Worm (Caenorhabditis elegans) whole organism, L4 larva: Measurements from ENCODE around the gene ZK418.13.

Experiments
- F10B5.3 ChIP-seq: sonication (generic microtip); optimal IDR thresholded peaks from 2 replicates; lab custom pipeline; 2016; ENCODE audit warnings: mild to moderate bottlenecking, missing genetic modification characterization, missing compliant biosample characterization
- F37D6.2 ChIP-seq: sonication (generic microtip); optimal IDR thresholded peaks from 2 replicates; lab custom pipeline; 2016; ENCODE audit warnings: mild to moderate bottlenecking, missing genetic modification characterization, missing compliant biosample characterization
- F44E2.7 ChIP-seq: fragments of 200-800 bp; sonication (Bioruptor generic); IDR thresholded peaks from 2 replicates; pipeline ENCODE4 v2.1.2; 2022; ENCODE audit warnings: missing genetic modification characterization, missing compliant biosample characterization
- Y48G9A.11 ChIP-seq: fragments of 200-800 bp; sonication (Bioruptor generic); IDR thresholded peaks from 2 replicates; pipeline ENCODE4 v1.3.6; 2022; ENCODE audit warnings: missing genetic modification reagents, missing genetic modification characterization, missing compliant biosample characterization
- Y5F2A.4 ChIP-seq: fragments of 200-800 bp; sonication (Bioruptor generic); optimal IDR thresholded peaks from 2 replicates; lab custom pipeline; 2018; ENCODE audit warnings: mild to moderate bottlenecking, missing genetic modification characterization, missing compliant biosample characterization
- Y75B8A.6 ChIP-seq: fragments of 200-800 bp; sonication (Bioruptor generic); IDR thresholded peaks from 2 replicates; pipeline ENCODE4 v1.3.6; 2022; ENCODE audit warnings: missing genetic modification reagents, missing genetic modification characterization, missing compliant biosample characterization
- aha-1 ChIP-seq: fragments of 150-350 bp; peaks from one replicate; lab custom pipeline; 2014; ENCODE audit warnings: missing biosample characterization, missing genetic modification characterization
- aly-2 ChIP-seq: sonication (generic microtip); optimal IDR thresholded peaks from 2 replicates; lab custom pipeline; 2018; ENCODE audit warnings: missing biosample characterization, missing genetic modification characterization
- ama-1 ChIP-seq: fragments of 150-350 bp; optimal IDR thresholded peaks from 2 replicates; lab custom pipeline; 2014; ENCODE audit warnings: inconsistent platforms, mixed read lengths
- arid-1 ChIP-seq: fragments of 200-800 bp; sonication (Bioruptor generic); conservative IDR thresholded peaks from 2 replicates; pipeline ENCODE4 v1.3.6; 2022; ENCODE audit warnings: missing genetic modification reagents, missing genetic modification characterization, missing compliant biosample characterization
- ceh-28 ChIP-seq: fragments of 150-350 bp; optimal IDR thresholded peaks from 2 replicates; lab custom pipeline; 2014; ENCODE audit warnings: missing biosample characterization, missing genetic modification reagents, missing genetic modification characterization
- ceh-62 ChIP-seq: sonication (generic microtip); optimal IDR thresholded peaks from 2 replicates; lab custom pipeline; 2017; ENCODE audit warnings: missing biosample characterization, missing genetic modification characterization
- ces-1 ChIP-seq: fragments of 150-350 bp; sonication (generic microtip); optimal IDR thresholded peaks from 4 replicates; lab custom pipeline; 2014; ENCODE audit warnings: missing biosample characterization, missing genetic modification reagents, missing genetic modification characterization
- daf-16 ChIP-seq, 3 experiments: sonication (generic microtip); optimal IDR thresholded peaks; 2 replicates each; lab custom pipeline; 2016 to 2017; ENCODE audit warnings: missing genetic modification characterization in 3 of 3, missing genetic modification reagents in 3 of 3, mild to moderate bottlenecking in 2 of 3, missing compliant biosample characterization in 2 of 3, missing biosample characterization in 1 of 3, moderate library complexity in 1 of 3
- daf-19 ChIP-seq: fragments of 200-800 bp; sonication (Bioruptor generic); conservative IDR thresholded peaks from 2 replicates; pipeline ENCODE4 v1.3.6; 2022; ENCODE audit warnings: missing genetic modification characterization, missing compliant biosample characterization
- dmd-6 ChIP-seq: fragments of 200-800 bp; sonication (Bioruptor generic); IDR thresholded peaks from 2 replicates; pipeline ENCODE4 v1.3.6; 2022; ENCODE audit warnings: missing genetic modification reagents, missing genetic modification characterization, missing compliant biosample characterization
- dmd-8 ChIP-seq: fragments of 200-800 bp; sonication (Bioruptor generic); IDR thresholded peaks from 2 replicates; pipeline ENCODE4 v1.3.6; 2022; ENCODE audit warnings: missing genetic modification characterization, missing compliant biosample characterization
- dmd-9 ChIP-seq: fragments of 200-800 bp; sonication (Bioruptor generic); IDR thresholded peaks from 2 replicates; pipeline ENCODE4 v1.3.6; 2022; ENCODE audit warnings: missing genetic modification reagents, missing genetic modification characterization, missing compliant biosample characterization
- egl-43 ChIP-seq: fragments of 200-800 bp; sonication (Bioruptor generic); IDR thresholded peaks from 2 replicates; pipeline ENCODE4 v1.3.6; 2022; ENCODE audit warnings: missing genetic modification reagents, missing genetic modification characterization, missing compliant biosample characterization
- fos-1 ChIP-seq: fragments of 150-350 bp; optimal IDR thresholded peaks from 2 replicates; lab custom pipeline; 2014; ENCODE audit warnings: missing biosample characterization, missing genetic modification characterization
- hif-1 ChIP-seq, 2 experiments: sonication (generic microtip); optimal IDR thresholded peaks; 2 replicates each; lab custom pipeline; 2016 to 2017; ENCODE audit warnings: missing compliant biosample characterization in 2 of 2, missing genetic modification characterization in 2 of 2, missing genetic modification reagents in 2 of 2, missing genotype in 2 of 2, mild to moderate bottlenecking in 1 of 2
- lin-1 ChIP-seq: fragments of 200-800 bp; sonication (Bioruptor generic); IDR thresholded peaks from 2 replicates; pipeline ENCODE4 v1.3.6; 2022; ENCODE audit warnings: missing genetic modification reagents, missing genetic modification characterization, missing compliant biosample characterization
- lin-15B ChIP-seq: fragments of 150-350 bp; sonication (generic microtip); optimal IDR thresholded peaks from 3 replicates; lab custom pipeline; 2014; ENCODE audit warnings: missing biosample characterization, missing genetic modification characterization
- lin-29 ChIP-seq: fragments of 200-800 bp; sonication (Bioruptor generic); IDR thresholded peaks from 2 replicates; pipeline ENCODE4 v1.3.6; 2022; ENCODE audit warnings: missing genetic modification reagents, missing genetic modification characterization, missing compliant biosample characterization
- lin-38 ChIP-seq: fragments of 200-800 bp; sonication (Bioruptor generic); IDR thresholded peaks from 2 replicates; pipeline ENCODE4 v1.3.6; 2022; ENCODE audit warnings: missing genetic modification reagents, missing genetic modification characterization, missing compliant biosample characterization
- lsy-2 ChIP-seq, 2 experiments: fragments of 150-350 bp in 1 of 2; sonication (generic microtip) in 1 of 2; optimal IDR thresholded peaks; 2 replicates each; lab custom pipeline; 2014 to 2017; ENCODE audit warnings: missing biosample characterization in 2 of 2, missing genetic modification characterization in 2 of 2
- madf-5 ChIP-seq, 2 experiments: fragments of 200-800 bp; sonication (Bioruptor generic); IDR thresholded peaks; 2 replicates each; pipeline ENCODE4 v1.3.6; 2022; ENCODE audit warnings: missing compliant biosample characterization in 2 of 2, missing genetic modification characterization in 2 of 2
- mxl-2 ChIP-seq: fragments of 200-800 bp; sonication (Bioruptor generic); conservative IDR thresholded peaks from 2 replicates; pipeline ENCODE4 v1.3.6; 2022; ENCODE audit warnings: missing genetic modification reagents, missing genetic modification characterization, missing compliant biosample characterization
- mxl-3 ChIP-seq: fragments of 200-800 bp; sonication (Bioruptor generic); optimal IDR thresholded peaks from 2 replicates; lab custom pipeline; 2018; ENCODE audit warnings: mild to moderate bottlenecking, missing genetic modification characterization, missing compliant biosample characterization
- nhr-11 ChIP-seq: fragments of 150-350 bp; optimal IDR thresholded peaks from 2 replicates; lab custom pipeline; 2014; ENCODE audit warnings: missing biosample characterization, missing genetic modification characterization
- nhr-48 ChIP-seq: sonication (generic microtip); optimal IDR thresholded peaks from 2 replicates; lab custom pipeline; 2016; ENCODE audit warnings: mild to moderate bottlenecking, missing genetic modification characterization, missing compliant biosample characterization
- nhr-6 ChIP-seq: fragments of 150-350 bp; optimal IDR thresholded peaks from 2 replicates; lab custom pipeline; 2014; ENCODE audit warnings: missing biosample characterization, missing genetic modification characterization
- nhr-77 ChIP-seq: fragments of 150-350 bp; optimal IDR thresholded peaks from 2 replicates; lab custom pipeline; 2014; ENCODE audit warnings: missing biosample characterization, missing genetic modification characterization
- php-3 ChIP-seq: fragments of 200-800 bp; sonication (Bioruptor generic); IDR thresholded peaks from 2 replicates; pipeline ENCODE4 v1.3.6; 2022; ENCODE audit warnings: missing genetic modification reagents, missing genetic modification characterization, missing compliant biosample characterization
- saeg-2 ChIP-seq: fragments of 200-800 bp; sonication (Bioruptor generic); IDR thresholded peaks from 2 replicates; pipeline ENCODE4 v1.3.6; 2022; ENCODE audit warnings: missing genetic modification reagents, missing genetic modification characterization, missing compliant biosample characterization
- sdz-12 ChIP-seq: fragments of 200-800 bp; sonication (Bioruptor generic); optimal IDR thresholded peaks from 2 replicates; lab custom pipeline; 2018; ENCODE audit warnings: mild to moderate bottlenecking, missing genetic modification characterization, missing compliant biosample characterization
- skn-1 ChIP-seq: fragments of 150-350 bp; optimal IDR thresholded peaks from 2 replicates; lab custom pipeline; 2014; ENCODE audit warnings: missing biosample characterization, missing genetic modification characterization
- snpc-4 ChIP-seq: fragments of 150-350 bp; optimal IDR thresholded peaks from 2 replicates; lab custom pipeline; 2014; ENCODE audit warnings: missing biosample characterization, missing genetic modification characterization
- unc-130 ChIP-seq: sonication (generic microtip); optimal IDR thresholded peaks from 2 replicates; lab custom pipeline; 2016; ENCODE audit warnings: missing genetic modification reagents, missing genetic modification characterization, missing compliant biosample characterization
- zfp-2 ChIP-seq: sonication (generic microtip); optimal IDR thresholded peaks from 2 replicates; lab custom pipeline; 2016; ENCODE audit warnings: mild to moderate bottlenecking, missing genetic modification characterization, missing compliant biosample characterization
- ztf-11 ChIP-seq: fragments of 150-350 bp; optimal IDR thresholded peaks from 2 replicates; lab custom pipeline; 2014; ENCODE audit warnings: missing biosample characterization, missing genetic modification characterization

ZK418.13 gene

DNA sequence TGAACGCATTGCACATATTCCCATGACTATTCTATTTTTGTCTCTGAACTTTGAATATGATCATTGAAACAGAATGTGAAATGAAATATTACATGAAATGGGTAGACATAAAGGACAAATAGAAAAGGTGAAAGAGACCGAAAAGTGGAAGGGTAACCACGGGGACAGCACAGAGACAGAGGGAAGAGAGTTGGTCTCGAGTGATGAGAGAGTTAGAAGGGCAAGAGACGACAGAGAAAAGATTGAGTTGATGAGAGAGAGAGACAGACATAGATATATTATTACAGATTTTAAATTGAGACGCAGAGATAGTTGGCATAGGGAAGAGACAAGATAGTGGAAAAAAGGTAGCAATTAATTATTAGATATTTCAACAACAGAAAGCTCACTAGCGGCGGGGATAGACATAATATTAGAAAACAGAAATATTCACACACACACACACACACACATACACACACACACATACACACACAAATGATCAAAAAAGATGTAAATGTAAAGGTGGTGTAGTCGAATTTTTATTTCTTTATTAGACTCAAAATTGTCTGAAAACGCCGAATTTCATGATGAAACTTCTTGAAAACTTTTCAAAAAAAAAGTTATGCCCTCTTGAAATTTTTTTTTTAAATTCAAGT lies 40.4 kb upstream of the ZK418.13 start (continued):
- TF ChIP-seq mxl-2 (no peak), unc-130 (no peak), zfp-2 (no peak), nhr-6 (tag; lab: Kevin White, UChicago) (peak; percentile 17), F37D6.2 (no peak), ztf-11 (tag; lab: Kevin White, UChicago) (no peak), dmd-6 (GFP tag; lab: Robert Waterston, UW) (peak; percentile 77), ceh-28 (no peak), ama-1 (lab: Kevin White, UChicago) (no peak), ceh-62 (tag; lab: Kevin White, UChicago) (no peak), lin-15B (tag; lab: Kevin White, UChicago) (no peak), arid-1 (GFP tag; lab: Robert Waterston, UW) (0 out of 2 replicates have a peak, but pooled peaks have one; percentile 28), skn-1 (tag; lab: Kevin White, UChicago) (no peak), dmd-9 (GFP tag; lab: Robert Waterston, UW) (no peak), hif-1 (tag; optimal IDR thresholded peaks at IDR 0.05; lab: Kevin White, UChicago) (no peak), aly-2 (tag; lab: Kevin White, UChicago) (no peak), snpc-4 (tag; lab: Kevin White, UChicago) (no peak), lin-1 (GFP tag; lab: Robert Waterston, UW) (0 out of 2 replicates have a peak, but pooled peaks have one; percentile 26), fos-1 (tag; lab: Kevin White, UChicago) (no peak), php-3 (GFP tag; lab: Robert Waterston, UW) (no peak), lin-38 (GFP tag; lab: Robert Waterston, UW) (peak; percentile 22), Y75B8A.6 (GFP tag; lab: Robert Waterston, UW) (no peak), nhr-11 (tag; lab: Kevin White, UChicago) (peak; percentile 9), daf-16 (GFP tag; optimal IDR thresholded peaks at IDR 0.05; lab: Kevin White, UChicago) (no peak), daf-16 (tag; optimal IDR thresholded peaks at IDR 0.05; lab: Kevin White, UChicago) (peak; percentile 67), nhr-48 (peak; percentile 33), Y5F2A.4 (GFP tag; lab: Kevin White, UChicago) (no peak), F10B5.3 (tag; lab: Kevin White, UChicago) (no peak), madf-5 (GFP tag; IDR thresholded peaks at IDR 0.05; lab: Robert Waterston, UW) (no peak), saeg-2 (GFP tag; lab: Robert Waterston, UW) (no peak), lin-29 (GFP tag; lab: Robert Waterston, UW) (no peak), F44E2.7 (GFP tag; lab: Robert Waterston, UW) (no peak), Y48G9A.11 (no peak), sdz-12 (GFP tag; lab: Kevin White, UChicago) (no peak), aha-1 (peak; percentile 91), nhr-77 (tag; lab: Kevin White, UChicago) (peak; percentile 31), daf-19 (GFP tag; lab: Robert Waterston, UW) (no peak), egl-43 (GFP tag; lab: Robert Waterston, UW) (no peak), dmd-8 (no peak)
- TF ChIP-seq, all 104 proteins: peak for 28

DNA sequence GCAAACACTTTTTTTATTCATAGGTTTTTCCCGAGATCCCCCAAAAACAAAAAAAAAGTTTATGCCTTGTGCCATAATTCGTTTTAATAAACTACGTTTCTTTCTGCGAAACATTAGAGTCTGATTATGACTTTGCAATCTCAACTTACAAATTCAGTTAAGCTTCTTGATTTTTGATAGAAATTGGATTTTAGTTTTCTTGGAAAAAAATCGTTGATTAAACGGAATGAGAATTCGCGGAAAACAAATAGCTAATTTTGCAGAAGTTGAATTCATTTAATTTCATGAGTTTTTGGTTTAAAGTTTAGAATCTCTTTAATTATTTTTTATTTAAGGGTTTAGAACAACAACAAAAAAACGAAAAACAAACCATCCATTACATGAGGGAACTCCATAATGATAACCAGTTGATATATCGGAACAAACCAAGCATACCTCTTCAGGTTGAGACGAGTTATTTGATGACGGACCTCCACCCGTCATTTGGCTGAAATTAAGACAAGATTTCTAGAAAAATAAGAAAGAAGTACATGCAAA lies 38.7 kb upstream of the ZK418.13 start, which contains the start of gene nhr-10:
TSS of gene nhr-10 (minus strand) at position 487 of the 537 bp plus-strand sequence.
- TF ChIP-seq mxl-3 (GFP tag; lab: Kevin White, UChicago) (no peak), lsy-2 (tag; optimal IDR thresholded peaks at IDR 0.05; lab: Kevin White, UChicago) (peak in 1 of 2 experiments; percentile 44), egl-43 (GFP tag; lab: Robert Waterston, UW) (0 out of 2 replicates have a peak, but pooled peaks have one; percentile 45), nhr-11 (tag; lab: Kevin White, UChicago) (peak; percentile 34), ces-1 (GFP tag; lab: Kevin White, UChicago) (peak; percentile 7)
